Comparison of ENCODE assay signal across 1 fruit fly cellular context in the genomic region with DNA sequence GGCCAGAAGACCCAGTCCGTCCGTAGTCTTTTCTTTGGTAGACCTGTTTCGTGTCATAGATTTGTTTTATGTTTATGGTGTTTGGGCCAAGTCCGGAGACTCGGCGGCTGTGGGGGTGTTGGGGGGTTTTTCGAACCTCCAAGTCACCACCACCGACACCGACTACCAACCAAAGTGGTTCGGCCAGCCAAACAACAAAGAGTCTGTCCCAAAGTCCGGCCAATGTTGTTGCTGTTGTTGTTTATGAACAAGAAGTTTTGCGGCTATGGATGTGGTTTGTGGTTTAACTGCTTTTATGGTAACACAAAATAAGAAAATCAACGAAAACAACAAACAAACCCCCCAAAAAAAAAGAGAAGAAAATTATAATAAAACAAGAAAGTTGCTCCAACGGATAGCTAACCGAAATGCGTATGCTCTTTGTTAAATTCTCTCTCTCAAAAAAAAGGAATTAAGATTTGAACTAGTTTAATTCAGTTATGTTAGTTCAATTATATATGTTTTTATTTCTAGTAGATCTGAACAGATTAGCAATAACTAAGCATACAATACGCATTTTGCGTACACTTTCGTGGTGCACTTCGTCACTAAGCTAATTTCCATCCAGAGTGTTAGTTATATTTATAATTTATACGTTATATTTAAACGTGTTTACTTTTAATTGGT.
TF ChIP-seq lines count a peak whose summit lies in the region.

No protein-coding gene starts in this region.

TF ChIP-seq in whole organism, embryonic, 481 proteins besides CTCF, POLR2A, EP300 and RAD21 (continued from another document and continues in another):
- TF ChIP-seq Sry-β (GFP tag; optimal IDR thresholded peaks at IDR 0.05; lab: Kevin White, UChicago) (no peak), CG15479 (GFP tag; optimal IDR thresholded peaks at IDR 0.05; lab: Kevin White, UChicago) (no peak), Atf6 (GFP tag; IDR thresholded peaks at IDR 0.05; lab: Robert Waterston, UW) (no peak), Rfx (GFP tag; IDR thresholded peaks at IDR 0.05; lab: Robert Waterston, UW) (peak; percentile 24), tna (GFP tag; IDR thresholded peaks at IDR 0.05; lab: Robert Waterston, UW; ENCODE audit: partially characterized antibody) (no peak), CG12155 (GFP tag; optimal IDR thresholded peaks at IDR 0.05; lab: Kevin White, UChicago) (no peak), CG12769 (tag; optimal IDR thresholded peaks at IDR 0.05; lab: Kevin White, UChicago) (peak; percentile 84), Bgb (GFP tag; IDR thresholded peaks at IDR 0.05; lab: Robert Waterston, UW; ENCODE audit: partially characterized antibody) (no peak), nmo (GFP tag; optimal IDR thresholded peaks at IDR 0.05; lab: Kevin White, UChicago) (peak; percentile 52), CG8089 (GFP tag; optimal IDR thresholded peaks at IDR 0.05; lab: Kevin White, UChicago) (no peak), CG33557 (GFP tag; optimal IDR thresholded peaks at IDR 0.05; lab: Kevin White, UChicago) (no peak), Rx (GFP tag; IDR thresholded peaks at IDR 0.05; lab: Robert Waterston, UW) (no peak), CG1529 (GFP tag; optimal IDR thresholded peaks at IDR 0.05; lab: Kevin White, UChicago) (no peak), Ada2b (GFP tag; IDR thresholded peaks at IDR 0.05; lab: Robert Waterston, UW) (no peak; the same call in 1 of the 2 replicates), kni (GFP tag; optimal IDR thresholded peaks at IDR 0.05; lab: Kevin White, UChicago) (peak; percentile 79), zfh2 (GFP tag; optimal IDR thresholded peaks at IDR 0.05; lab: Kevin White, UChicago) (no peak), CG8478 (optimal IDR thresholded peaks at IDR 0.05; lab: Kevin White, UChicago) (no peak), CHES-1-like (GFP tag; optimal IDR thresholded peaks at IDR 0.05; lab: Kevin White, UChicago) (no peak), sisA (GFP tag; IDR thresholded peaks at IDR 0.05; lab: Robert Waterston, UW) (peak; percentile 53), bigmax (GFP tag; optimal IDR thresholded peaks at IDR 0.05; lab: Kevin White, UChicago) (no peak), NC2β (GFP tag; optimal IDR thresholded peaks at IDR 0.05; lab: Kevin White, UChicago) (no peak), onecut (GFP tag; IDR thresholded peaks at IDR 0.05; lab: Robert Waterston, UW) (no peak), maf-S (GFP tag; optimal IDR thresholded peaks at IDR 0.05; lab: Kevin White, UChicago) (no peak), Dip2 (GFP tag; IDR thresholded peaks at IDR 0.05; lab: Robert Waterston, UW) (no peak), Aef1 (GFP tag; IDR thresholded peaks at IDR 0.05; lab: Robert Waterston, UW) (no peak), Optix (GFP tag; IDR thresholded peaks at IDR 0.05; lab: Robert Waterston, UW) (no peak), vvl (GFP tag; IDR thresholded peaks at IDR 0.05; lab: Robert Waterston, UW) (peak; percentile 62), br (optimal IDR thresholded peaks at IDR 0.05; lab: Kevin White, UChicago) (no peak), dmrt99B (tag; optimal IDR thresholded peaks at IDR 0.05; lab: Kevin White, UChicago) (peak; percentile 57), CG16779 (GFP tag; IDR thresholded peaks at IDR 0.05; lab: Robert Waterston, UW) (no peak), CG4360 (GFP tag; IDR thresholded peaks at IDR 0.05; lab: Robert Waterston, UW) (peak; percentile 67), CG12236 (GFP tag; optimal IDR thresholded peaks at IDR 0.05; lab: Kevin White, UChicago) (no peak), klu (GFP tag; IDR thresholded peaks at IDR 0.05; lab: Robert Waterston, UW) (no peak), CG17359 (tag; optimal IDR thresholded peaks at IDR 0.05; lab: Kevin White, UChicago) (peak; percentile 1), CG17802 (tag; optimal IDR thresholded peaks at IDR 0.05; lab: Kevin White, UChicago) (peak; percentile 2), hkb (optimal IDR thresholded peaks at IDR 0.05; lab: Kevin White, UChicago) (no peak), hkb (GFP tag; IDR thresholded peaks at IDR 0.05; lab: Robert Waterston, UW) (no peak), CG12219 (GFP tag; optimal IDR thresholded peaks at IDR 0.05; lab: Kevin White, UChicago) (peak; percentile 4), HLH3B (GFP tag; IDR thresholded peaks at IDR 0.05; lab: Robert Waterston, UW) (peak; percentile 27; the same call in 1 of the 2 replicates), trh (GFP tag; optimal IDR thresholded peaks at IDR 0.05; lab: Kevin White, UChicago) (no peak), zfh1 (GFP tag; IDR thresholded peaks at IDR 0.05; lab: Robert Waterston, UW) (no peak), Med (GFP tag; lab: Kevin White, UChicago) (peak; percentile 81), CG7372 (GFP tag; IDR thresholded peaks at IDR 0.05; lab: Robert Waterston, UW) (peak; percentile 40; the same call in 1 of the 2 replicates), org-1 (GFP tag; optimal IDR thresholded peaks at IDR 0.05; lab: Kevin White, UChicago) (no peak), CG14965 (GFP tag; optimal IDR thresholded peaks at IDR 0.05; lab: Kevin White, UChicago; ENCODE audit: borderline replicate concordance) (no peak), CG16815 (GFP tag; optimal IDR thresholded peaks at IDR 0.05; lab: Kevin White, UChicago) (no peak), repo (GFP tag; optimal IDR thresholded peaks at IDR 0.05; lab: Kevin White, UChicago) (no peak), az2 (GFP tag; optimal IDR thresholded peaks at IDR 0.05; lab: Kevin White, UChicago) (no peak), CG13775 (GFP tag; optimal IDR thresholded peaks at IDR 0.05; lab: Kevin White, UChicago) (no peak), Gug (GFP tag; IDR thresholded peaks at IDR 0.05; lab: Robert Waterston, UW) (0 out of 4 replicates have a peak, but pooled peaks have one; percentile 7), Hr78 (GFP tag; optimal IDR thresholded peaks at IDR 0.05; lab: Kevin White, UChicago) (no peak), cas (GFP tag; IDR thresholded peaks at IDR 0.05; lab: Robert Waterston, UW) (no peak), CG2678 (tag; optimal IDR thresholded peaks at IDR 0.05; lab: Kevin White, UChicago) (peak; percentile 61), E2f1 (GFP tag; IDR thresholded peaks at IDR 0.05; lab: Robert Waterston, UW) (peak; percentile 53; the same call in 1 of the 2 replicates), yki (optimal IDR thresholded peaks at IDR 0.05; lab: Kevin White, UChicago) (no peak), Drgx (GFP tag; IDR thresholded peaks at IDR 0.05; lab: Robert Waterston, UW) (peak; percentile 80), CG17385 (GFP tag; optimal IDR thresholded peaks at IDR 0.05; lab: Kevin White, UChicago) (peak; percentile 15), CG13287 (GFP tag; IDR thresholded peaks at IDR 0.05; lab: Robert Waterston, UW; ENCODE audit: partially characterized antibody) (peak; percentile 14; the same call in 1 of the 2 replicates), CG2202 (tag; optimal IDR thresholded peaks at IDR 0.05; lab: Kevin White, UChicago) (no peak), dmrt11E (tag; optimal IDR thresholded peaks at IDR 0.05; lab: Kevin White, UChicago) (no peak), pum (GFP tag; optimal IDR thresholded peaks at IDR 0.05; lab: Kevin White, UChicago) (no peak), CG14014 (GFP tag; IDR thresholded peaks at IDR 0.05; lab: Robert Waterston, UW) (0 out of 2 replicates have a peak, but pooled peaks have one; percentile 6), CG3995 (GFP tag; optimal IDR thresholded peaks at IDR 0.05; lab: Kevin White, UChicago) (no peak), CG31224 (GFP tag; IDR thresholded peaks at IDR 0.05; lab: Robert Waterston, UW) (0 out of 2 replicates have a peak, but pooled peaks have one; percentile 11), chinmo (GFP tag; IDR thresholded peaks at IDR 0.05; lab: Robert Waterston, UW; ENCODE audit: partially characterized antibody) (peak; percentile 88; the same call in 2 of the 4 replicates), Sox102F (GFP tag; optimal IDR thresholded peaks at IDR 0.05; lab: Kevin White, UChicago) (peak; percentile 37), Gsc (GFP tag; IDR thresholded peaks at IDR 0.05; lab: Robert Waterston, UW) (no peak), sima (GFP tag; optimal IDR thresholded peaks at IDR 0.05; lab: Kevin White, UChicago) (no peak), odd (GFP tag; optimal IDR thresholded peaks at IDR 0.05; lab: Kevin White, UChicago) (no peak), hb (GFP tag; IDR thresholded peaks at IDR 0.05; lab: Robert Waterston, UW; ENCODE audit: partially characterized antibody) (no peak), crol (GFP tag; IDR thresholded peaks at IDR 0.05; lab: Robert Waterston, UW) (peak; percentile 74), Camta (GFP tag; optimal IDR thresholded peaks at IDR 0.05; lab: Kevin White, UChicago) (no peak), CG5180 (GFP tag; optimal IDR thresholded peaks at IDR 0.05; lab: Kevin White, UChicago) (peak; percentile 8), dati (GFP tag; IDR thresholded peaks at IDR 0.05; lab: Robert Waterston, UW) (no peak), CG2120 (GFP tag; optimal IDR thresholded peaks at IDR 0.05; lab: Kevin White, UChicago) (peak; percentile 10), CG5245 (GFP tag; optimal IDR thresholded peaks at IDR 0.05; lab: Kevin White, UChicago) (no peak), NK7.1 (GFP tag; optimal IDR thresholded peaks at IDR 0.05; lab: Kevin White, UChicago) (no peak), CG18476 (GFP tag; optimal IDR thresholded peaks at IDR 0.05; lab: Kevin White, UChicago) (peak; percentile 33), CG6854 (GFP tag; optimal IDR thresholded peaks at IDR 0.05; lab: Kevin White, UChicago) (no peak), aop (GFP tag; IDR thresholded peaks at IDR 0.05; lab: Robert Waterston, UW) (no peak), CG6254 (GFP tag; optimal IDR thresholded peaks at IDR 0.05; lab: Kevin White, UChicago) (peak; percentile 37), ara (GFP tag; IDR thresholded peaks at IDR 0.05; lab: Robert Waterston, UW) (no peak), gsb (GFP tag; IDR thresholded peaks at IDR 0.05; lab: Robert Waterston, UW) (no peak), tap (tag; optimal IDR thresholded peaks at IDR 0.05; lab: Kevin White, UChicago) (no peak), CG4282 (GFP tag; optimal IDR thresholded peaks at IDR 0.05; lab: Kevin White, UChicago) (no peak), CG8359 (GFP tag; optimal IDR thresholded peaks at IDR 0.05; lab: Kevin White, UChicago; ENCODE audit: borderline replicate concordance) (no peak), Xrp1 (GFP tag; IDR thresholded peaks at IDR 0.05; lab: Robert Waterston, UW) (peak; percentile 48; the same call in 1 of the 2 replicates), Chrac-16 (GFP tag; optimal IDR thresholded peaks at IDR 0.05; lab: Kevin White, UChicago) (no peak), CG14860 (GFP tag; IDR thresholded peaks at IDR 0.05; lab: Robert Waterston, UW; ENCODE audit: partially characterized antibody) (no peak), CG6813 (GFP tag; optimal IDR thresholded peaks at IDR 0.05; lab: Kevin White, UChicago) (no peak), schlank (tag; optimal IDR thresholded peaks at IDR 0.05; lab: Kevin White, UChicago) (no peak), bowl (GFP tag; IDR thresholded peaks at IDR 0.05; lab: Robert Waterston, UW) (no peak), toy (GFP tag; IDR thresholded peaks at IDR 0.05; lab: Robert Waterston, UW) (no peak), D (optimal IDR thresholded peaks at IDR 0.05; lab: Kevin White, UChicago) (no peak), D (GFP tag; optimal IDR thresholded peaks at IDR 0.05; lab: Kevin White, UChicago) (peak; percentile 59), CG10654 (GFP tag; optimal IDR thresholded peaks at IDR 0.05; lab: Kevin White, UChicago) (no peak), CG15011 (GFP tag; optimal IDR thresholded peaks at IDR 0.05; lab: Kevin White, UChicago) (no peak), exex (tag; optimal IDR thresholded peaks at IDR 0.05; lab: Kevin White, UChicago) (no peak), CG3065 (GFP tag; optimal IDR thresholded peaks at IDR 0.05; lab: Kevin White, UChicago) (no peak), CG11504 (tag; optimal IDR thresholded peaks at IDR 0.05; lab: Kevin White, UChicago) (peak; percentile 63), CG5953 (GFP tag; IDR thresholded peaks at IDR 0.05; lab: Robert Waterston, UW) (no peak), CG7357 (GFP tag; IDR thresholded peaks at IDR 0.05; lab: Robert Waterston, UW) (no peak; the same call in 2 of the 3 replicates), CG4707 (GFP tag; optimal IDR thresholded peaks at IDR 0.05; lab: Kevin White, UChicago) (no peak), cad (GFP tag; optimal IDR thresholded peaks at IDR 0.05; lab: Kevin White, UChicago) (no peak), seq (GFP tag; IDR thresholded peaks at IDR 0.05; lab: Robert Waterston, UW) (no peak), bcd (GFP tag; optimal IDR thresholded peaks at IDR 0.05; lab: Kevin White, UChicago) (peak; percentile 8), wdn (GFP tag; IDR thresholded peaks at IDR 0.05; lab: Robert Waterston, UW) (no peak), ash1 (GFP tag; optimal IDR thresholded peaks at IDR 0.05; lab: Kevin White, UChicago) (no peak), CG32767 (GFP tag; IDR thresholded peaks at IDR 0.05; lab: Robert Waterston, UW) (no peak), ato (GFP tag; IDR thresholded peaks at IDR 0.05; lab: Robert Waterston, UW; ENCODE audit: partially characterized antibody) (no peak), CG34224 (GFP tag; IDR thresholded peaks at IDR 0.05; lab: Robert Waterston, UW; ENCODE audit: partially characterized antibody) (no peak), esg (GFP tag; conservative IDR thresholded peaks at IDR 0.05; lab: Robert Waterston, UW) (no peak), p53 (GFP tag; optimal IDR thresholded peaks at IDR 0.05; lab: Kevin White, UChicago) (no peak), bbx (GFP tag; IDR thresholded peaks at IDR 0.05; lab: Robert Waterston, UW; ENCODE audit: partially characterized antibody) (no peak), Doc2 (GFP tag; IDR thresholded peaks at IDR 0.05; lab: Robert Waterston, UW) (no peak), sc (optimal IDR thresholded peaks at IDR 0.05; lab: Kevin White, UChicago) (no peak), sc (GFP tag; optimal IDR thresholded peaks at IDR 0.05; lab: Kevin White, UChicago) (peak; percentile 12), pfk (GFP tag; optimal IDR thresholded peaks at IDR 0.05; lab: Kevin White, UChicago) (no peak), dysf (GFP tag; IDR thresholded peaks at IDR 0.05; lab: Robert Waterston, UW) (peak; percentile 54; the same call in 2 of the 3 replicates), CG8281 (tag; optimal IDR thresholded peaks at IDR 0.05; lab: Kevin White, UChicago) (no peak), CG10147 (GFP tag; optimal IDR thresholded peaks at IDR 0.05; lab: Kevin White, UChicago) (peak; percentile 51), CG12071 (GFP tag; optimal IDR thresholded peaks at IDR 0.05; lab: Kevin White, UChicago) (peak; percentile 7), CG12659 (GFP tag; optimal IDR thresholded peaks at IDR 0.05; lab: Kevin White, UChicago) (no peak), CG3847 (GFP tag; IDR thresholded peaks at IDR 0.05; lab: Robert Waterston, UW) (no peak), Taf1 (GFP tag; IDR thresholded peaks at IDR 0.05; lab: Robert Waterston, UW) (0 out of 2 replicates have a peak, but pooled peaks have one; percentile 35)
